Worm (Caenorhabditis elegans): ENCODE measurements around the gene srz-60.

ce11 chrIV:3439354-3439753, 10.7 kb downstream of the srz-60 start, which contains the start of gene grd-3:
- no peak for TF ChIP-seq elt-3 (tag; optimal IDR thresholded peaks at IDR 0.05)
- no peak for TF ChIP-seq mdl-1 (tag; optimal IDR thresholded peaks at IDR 0.05)
- TF ChIP-seq Y116A8C.19 (tag; optimal IDR thresholded peaks at IDR 0.05; ENCODE audit: borderline replicate concordance), result no peak
- TF ChIP-seq ama-1 (optimal IDR thresholded peaks at IDR 0.05), result no peak
- TF ChIP-seq lin-15B (tag; optimal IDR thresholded peaks at IDR 0.05), result no peak
- TF ChIP-seq aly-2 (tag; optimal IDR thresholded peaks at IDR 0.05), result no peak
- TF ChIP-seq nhr-237 (tag; optimal IDR thresholded peaks at IDR 0.05), result no peak
- TF ChIP-seq lir-3 (tag; optimal IDR thresholded peaks at IDR 0.05; ENCODE audit: poor library complexity), result no peak
- TF ChIP-seq pag-3 (tag; optimal IDR thresholded peaks at IDR 0.05; ENCODE audit: borderline replicate concordance, insufficient read depth), result no peak
- TF ChIP-seq egl-27 (tag; optimal IDR thresholded peaks at IDR 0.05), result no peak
- TF ChIP-seq sup-37 (GFP tag; optimal IDR thresholded peaks at IDR 0.05), result no peak
- no peak for TF ChIP-seq alr-1 (tag; optimal IDR thresholded peaks at IDR 0.05; ENCODE audit: borderline replicate concordance)
- no peak for TF ChIP-seq nhr-77 (tag; optimal IDR thresholded peaks at IDR 0.05)
